Fruit fly (Drosophila melanogaster) whole organism, embryonic: ENCODE results near the gene CG32847.

ENCODE experiments used
- Asciz ChIP-seq: fragments of 200-800 bp; sonication (Bioruptor generic); optimal IDR thresholded peaks from 2 replicates; lab custom pipeline; 2017; ENCODE audit warnings: missing biosample characterization, mild to moderate bottlenecking, missing genetic modification characterization, missing genetic modification reagents
- Bgb ChIP-seq: fragments of 200-800 bp; sonication (Bioruptor generic); IDR thresholded peaks from 2 replicates; pipeline ENCODE4 v1.3.6; 2022; ENCODE audit warnings: missing biosample characterization, missing genetic modification characterization; ENCODE audit not compliant: partially characterized antibody
- CG11696 ChIP-seq: fragments of 200-800 bp; sonication (Bioruptor generic); IDR thresholded peaks from 2 replicates; pipeline ENCODE4 v1.3.6; 2022; ENCODE audit warnings: missing biosample characterization, missing genetic modification characterization
- CG12236 ChIP-seq: fragments of 200-800 bp; sonication (Bioruptor generic); optimal IDR thresholded peaks from 2 replicates; lab custom pipeline; 2016; ENCODE audit warnings: missing biosample characterization, missing genetic modification characterization
- CG12391 ChIP-seq: fragments of 200-800 bp; sonication (Bioruptor generic); optimal IDR thresholded peaks from 3 replicates; lab custom pipeline; 2018; ENCODE audit warnings: missing biosample characterization, mild to moderate bottlenecking, missing genetic modification characterization, moderate library complexity
- CG13123 ChIP-seq: fragments of 200-800 bp; sonication (Bioruptor generic); optimal IDR thresholded peaks from 2 replicates; lab custom pipeline; 2016; ENCODE audit warnings: missing biosample characterization, missing genetic modification characterization
- CG1647 ChIP-seq: fragments of 200-800 bp; sonication (Bioruptor generic); optimal IDR thresholded peaks from 3 replicates; lab custom pipeline; 2016; ENCODE audit warnings: missing biosample characterization, missing genetic modification characterization
- CG17385 ChIP-seq: fragments of 200-800 bp; sonication (Bioruptor generic); optimal IDR thresholded peaks from 3 replicates; lab custom pipeline; 2018; ENCODE audit warnings: missing biosample characterization, mild to moderate bottlenecking, missing genetic modification characterization
- CG2889 ChIP-seq: fragments of 200-800 bp; sonication (Bioruptor generic); IDR thresholded peaks from 3 replicates; pipeline ENCODE4 v1.3.6; 2022; ENCODE audit warnings: missing biosample characterization, missing genetic modification characterization
- CG3065 ChIP-seq: fragments of 200-800 bp; sonication (Bioruptor generic); optimal IDR thresholded peaks from 2 replicates; lab custom pipeline; 2016; ENCODE audit warnings: missing biosample characterization, missing genetic modification characterization
- CG31224 ChIP-seq: fragments of 200-800 bp; sonication (Bioruptor generic); IDR thresholded peaks from 2 replicates; pipeline ENCODE4 v1.3.6; 2022; ENCODE audit warnings: missing biosample characterization, missing genetic modification characterization
- CG31365 ChIP-seq: fragments of 200-800 bp; sonication (Bioruptor generic); optimal IDR thresholded peaks from 2 replicates; lab custom pipeline; 2018; ENCODE audit warnings: missing biosample characterization, mild to moderate bottlenecking, missing genetic modification characterization
- CG3281 ChIP-seq: fragments of 200-800 bp; sonication (Bioruptor generic); optimal IDR thresholded peaks from 3 replicates; lab custom pipeline; 2017; ENCODE audit warnings: missing biosample characterization, mild to moderate bottlenecking, missing genetic modification characterization
- CG3847 ChIP-seq: fragments of 200-800 bp; sonication (Bioruptor generic); IDR thresholded peaks from 2 replicates; pipeline ENCODE4 v1.3.6; 2022; ENCODE audit warnings: missing biosample characterization, missing genetic modification characterization
- CG6254 ChIP-seq: fragments of 200-800 bp; sonication (Bioruptor generic); optimal IDR thresholded peaks from 3 replicates; lab custom pipeline; 2017; ENCODE audit warnings: mild to moderate bottlenecking, missing biosample characterization, missing genetic modification reagents, missing genetic modification characterization
- CG6654 ChIP-seq: fragments of 200-800 bp; sonication (Bioruptor generic); optimal IDR thresholded peaks from 2 replicates; lab custom pipeline; 2017; ENCODE audit warnings: missing biosample characterization, mild to moderate bottlenecking, missing genetic modification characterization
- CG6813 ChIP-seq: fragments of 200-800 bp; sonication (Bioruptor generic); optimal IDR thresholded peaks from 2 replicates; lab custom pipeline; 2017; ENCODE audit warnings: missing biosample characterization, missing genetic modification characterization, mild to moderate bottlenecking, moderate library complexity, missing genetic modification reagents
- CG7556 ChIP-seq: fragments of 200-800 bp; sonication (Bioruptor generic); optimal IDR thresholded peaks from 2 replicates; lab custom pipeline; 2017; ENCODE audit warnings: missing biosample characterization, mild to moderate bottlenecking, missing genetic modification characterization
- CG8359 ChIP-seq: fragments of 200-800 bp; sonication (Bioruptor generic); optimal IDR thresholded peaks from 2 replicates; lab custom pipeline; 2017; ENCODE audit warnings: missing biosample characterization, mild to moderate bottlenecking, missing genetic modification characterization, borderline replicate concordance
- CG9932 ChIP-seq: fragments of 200-800 bp; sonication (Bioruptor generic); IDR thresholded peaks from 2 replicates; pipeline ENCODE4 v1.3.6; 2022; ENCODE audit warnings: missing biosample characterization, missing genetic modification characterization
- Dbx ChIP-seq: fragments of 200-800 bp; sonication (Bioruptor generic); IDR thresholded peaks from 3 replicates; pipeline ENCODE4 v1.3.6; 2022; ENCODE audit warnings: missing biosample characterization, missing genetic modification characterization
- Dfd ChIP-seq, 2 experiments: fragments of >200 bp; optimal IDR thresholded peaks; 2 replicates each; lab custom pipeline; 2017; ENCODE audit warnings: missing biosample characterization in 2 of 2, missing genetic modification characterization in 2 of 2
- Dp ChIP-seq: fragments of 200-800 bp; sonication (Bioruptor generic); optimal IDR thresholded peaks from 2 replicates; lab custom pipeline; 2018; ENCODE audit warnings: missing biosample characterization, mild to moderate bottlenecking, missing genetic modification characterization, moderate library complexity
- HLH54F ChIP-seq: fragments of 200-800 bp; sonication (Bioruptor generic); optimal IDR thresholded peaks from 3 replicates; lab custom pipeline; 2016; ENCODE audit warnings: missing biosample characterization, missing genetic modification characterization
- Lim3 ChIP-seq: fragments of 200-800 bp; sonication (Bioruptor generic); IDR thresholded peaks from 2 replicates; pipeline ENCODE4 v1.3.6; 2022; ENCODE audit warnings: missing biosample characterization, missing genetic modification characterization
- Med ChIP-seq: fragments of 200-800 bp; sonication (Bioruptor generic); peaks from one replicate; lab custom pipeline; 2016; ENCODE audit warnings: missing biosample characterization, missing genetic modification characterization, mild to moderate bottlenecking, inconsistent platforms, moderate library complexity
- Meics ChIP-seq: fragments of 200-800 bp; sonication (Bioruptor generic); optimal IDR thresholded peaks from 2 replicates; lab custom pipeline; 2017; ENCODE audit warnings: missing biosample characterization, mild to moderate bottlenecking, missing genetic modification characterization
- Opbp ChIP-seq: fragments of 200-800 bp; sonication (Bioruptor generic); IDR thresholded peaks from 3 replicates; pipeline ENCODE4 v1.3.6; 2022; ENCODE audit warnings: missing biosample characterization, missing genetic modification characterization; ENCODE audit not compliant: partially characterized antibody
- Pdp1 ChIP-seq, 2 experiments: fragments of 200-800 bp; sonication (Bioruptor generic); optimal IDR thresholded peaks; 3 replicates each; lab custom pipeline; 2016; ENCODE audit warnings: missing biosample characterization in 2 of 2, missing genetic modification characterization in 2 of 2, mild to moderate bottlenecking in 1 of 2, moderate library complexity in 1 of 2
- Side ChIP-seq: fragments of 200-800 bp; sonication (Bioruptor generic); optimal IDR thresholded peaks from 2 replicates; lab custom pipeline; 2016; ENCODE audit warnings: missing biosample characterization, missing genetic modification characterization
- Stat92E ChIP-seq, 3 experiments: fragments of >200 bp in 2 of 3; fragments of 200-800 bp in 1 of 3; sonication (Bioruptor generic) in 1 of 3; optimal IDR thresholded peaks; 2 replicates each; lab custom pipeline; 2017 to 2019; ENCODE audit warnings: missing biosample characterization in 3 of 3, missing genetic modification characterization in 3 of 3, mild to moderate bottlenecking in 1 of 3, moderate library complexity in 1 of 3
- Xrp1 ChIP-seq: fragments of 200-800 bp; sonication (Bioruptor generic); IDR thresholded peaks from 2 replicates; pipeline ENCODE4 v1.3.6; 2022; ENCODE audit warnings: missing biosample characterization, missing genetic modification characterization
- bbx ChIP-seq: fragments of 200-800 bp; sonication (Bioruptor generic); IDR thresholded peaks from 2 replicates; pipeline ENCODE4 v1.3.6; 2022; ENCODE audit warnings: missing biosample characterization, missing genetic modification characterization; ENCODE audit not compliant: partially characterized antibody
- bcd ChIP-seq: fragments of 200-800 bp; sonication (Bioruptor generic); optimal IDR thresholded peaks from 2 replicates; lab custom pipeline; 2017; ENCODE audit warnings: missing biosample characterization, mild to moderate bottlenecking, missing genetic modification characterization
- bsh ChIP-seq, 2 experiments: fragments of 200-800 bp; sonication (Bioruptor generic); optimal IDR thresholded peaks; 2 replicates each; lab custom pipeline; 2017 to 2018; ENCODE audit warnings: mild to moderate bottlenecking in 2 of 2, missing biosample characterization in 2 of 2, missing genetic modification characterization in 2 of 2, moderate library complexity in 1 of 2
- dm ChIP-seq: fragments of 200-800 bp; sonication (Bioruptor generic); optimal IDR thresholded peaks from 3 replicates; lab custom pipeline; 2016; ENCODE audit warnings: missing biosample characterization, missing genetic modification characterization
- fd3F ChIP-seq: fragments of 200-800 bp; sonication (Bioruptor generic); optimal IDR thresholded peaks from 2 replicates; lab custom pipeline; 2018; ENCODE audit warnings: missing biosample characterization, mild to moderate bottlenecking, missing genetic modification characterization, moderate library complexity
- grn ChIP-seq: fragments of 200-800 bp; sonication (Bioruptor generic); optimal IDR thresholded peaks from 3 replicates; lab custom pipeline; 2017; ENCODE audit warnings: missing biosample characterization, missing genetic modification characterization
- hkb ChIP-seq, 2 experiments: fragments of 200-800 bp in 1 of 2; fragments of >200 bp in 1 of 2; sonication (Bioruptor generic) in 1 of 2; IDR thresholded peaks in 1 of 2; optimal IDR thresholded peaks in 1 of 2; 2 replicates each; pipeline versions ENCODE4 v1.3.6 to Lab custom; 2017 to 2022; ENCODE audit warnings: missing biosample characterization in 1 of 2, missing genetic modification characterization in 1 of 2
- jumu ChIP-seq: fragments of 200-800 bp; sonication (Bioruptor generic); optimal IDR thresholded peaks from 3 replicates; lab custom pipeline; 2016; ENCODE audit warnings: missing biosample characterization, missing genetic modification characterization
- nmo ChIP-seq: fragments of 200-800 bp; sonication (Bioruptor generic); optimal IDR thresholded peaks from 2 replicates; lab custom pipeline; 2018; ENCODE audit warnings: missing biosample characterization, mild to moderate bottlenecking, missing genetic modification characterization, moderate library complexity
- ranshi ChIP-seq: fragments of 200-800 bp; sonication (Bioruptor generic); IDR thresholded peaks from 2 replicates; pipeline ENCODE4 v1.3.6; 2022; ENCODE audit warnings: missing biosample characterization, missing genetic modification characterization
- row ChIP-seq: fragments of 200-800 bp; sonication (Bioruptor generic); IDR thresholded peaks from 3 replicates; pipeline ENCODE4 v1.3.6; 2022; ENCODE audit warnings: missing biosample characterization, missing genetic modification characterization
- sima ChIP-seq: fragments of 200-800 bp; sonication (Bioruptor generic); optimal IDR thresholded peaks from 2 replicates; lab custom pipeline; 2016; ENCODE audit warnings: missing biosample characterization, missing genetic modification characterization
- slbo ChIP-seq: fragments of 200-800 bp; sonication (Bioruptor generic); IDR thresholded peaks from 2 replicates; pipeline ENCODE4 v1.3.6; 2022; ENCODE audit warnings: missing biosample characterization, missing genetic modification characterization
- sug ChIP-seq: fragments of 200-800 bp; optimal IDR thresholded peaks from 2 replicates; lab custom pipeline; 2019; ENCODE audit warnings: missing biosample characterization, mild to moderate bottlenecking, missing genetic modification characterization, moderate library complexity
- vvl ChIP-seq: fragments of 200-800 bp; sonication (Bioruptor generic); IDR thresholded peaks from 2 replicates; pipeline ENCODE4 v1.3.6; 2022; ENCODE audit warnings: missing biosample characterization, missing genetic modification characterization

CG32847 gene

DNA sequence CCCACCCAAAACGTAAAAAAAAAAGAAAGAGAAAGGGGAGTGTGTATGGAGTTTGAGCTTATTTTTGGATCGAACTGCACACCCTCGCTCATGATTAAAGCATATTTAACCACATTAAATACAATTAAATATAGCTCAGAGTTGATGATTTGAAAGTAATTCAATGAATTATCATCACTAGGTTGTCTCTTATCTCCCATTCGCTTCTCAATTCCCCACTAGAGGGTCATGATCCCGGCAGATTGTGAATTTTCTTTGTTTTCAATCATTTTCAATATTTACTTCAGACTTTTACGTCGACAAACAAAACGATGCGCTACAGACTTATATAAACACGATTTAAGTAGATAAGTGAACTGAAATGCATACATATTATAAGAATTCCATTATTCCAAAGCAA lies 45.0 kb upstream of the CG32847 start:
- TF ChIP-seq Pdp1 (GFP tag; optimal IDR thresholded peaks at IDR 0.05; lab: Kevin White, UChicago) (peak in 1 of 2 experiments; percentile 19), CG3847 (GFP tag; lab: Robert Waterston, UW) (no peak)

DNA sequence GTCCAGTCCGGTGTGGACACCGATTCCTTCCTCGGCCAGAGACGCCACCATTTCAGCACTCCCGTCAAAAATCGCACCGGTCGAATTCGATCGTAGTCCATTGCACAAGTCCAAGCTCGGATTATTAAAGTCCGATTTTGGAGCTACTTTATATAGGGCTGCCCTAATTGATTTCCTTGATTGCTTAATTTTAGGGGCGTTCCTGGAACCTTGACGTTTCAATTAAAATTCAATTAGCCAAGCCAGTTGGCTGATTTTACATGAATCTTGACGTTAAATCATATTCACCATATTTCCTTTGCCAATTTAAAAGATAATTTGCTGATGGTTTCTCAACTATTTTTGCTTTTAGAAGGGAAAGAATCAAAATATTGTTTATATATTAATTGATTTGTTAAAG lies 43.0 kb upstream of the CG32847 start, which contains the start of gene Or71a:
Gene Or71a (minus strand): TSS at position 101 of the 400 bp plus-strand sequence.
- TF ChIP-seq ranshi (GFP tag; lab: Robert Waterston, UW) (no peak), sima (GFP tag; lab: Kevin White, UChicago) (no peak), Lim3 (no peak), dm (GFP tag; lab: Kevin White, UChicago) (no peak), CG13123 (GFP tag; lab: Kevin White, UChicago) (no peak), CG6654 (GFP tag; lab: Kevin White, UChicago) (no peak), Meics (GFP tag; lab: Kevin White, UChicago) (no peak), CG2889 (no peak), CG31224 (no peak), row (GFP tag; lab: Robert Waterston, UW) (no peak), CG1647 (GFP tag; lab: Kevin White, UChicago) (no peak), CG6254 (GFP tag; lab: Kevin White, UChicago) (no peak), CG7556 (no peak), CG8359 (GFP tag; lab: Kevin White, UChicago) (no peak), CG17385 (no peak), CG12236 (GFP tag; lab: Kevin White, UChicago) (no peak), bsh (GFP tag; optimal IDR thresholded peaks at IDR 0.05; lab: Kevin White, UChicago) (no peak)

DNA sequence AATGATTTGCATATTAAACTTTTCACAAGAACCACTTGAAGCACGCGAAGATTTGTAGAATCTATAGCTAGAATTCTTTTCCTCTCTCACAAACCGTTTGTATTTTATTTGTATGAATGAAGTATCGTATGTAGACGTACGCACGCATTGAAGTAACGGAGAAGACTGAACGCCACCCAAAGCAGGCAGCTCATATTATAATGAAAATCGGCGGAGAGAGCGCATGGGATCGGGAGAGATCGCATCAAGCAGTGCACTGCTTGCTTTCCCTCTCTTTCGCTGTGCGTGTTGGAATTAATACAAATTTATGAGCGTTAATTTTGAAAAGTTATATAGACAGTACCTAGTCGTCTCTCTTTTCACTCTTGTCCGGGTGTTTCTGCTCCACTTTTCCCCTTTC lies 42.1 kb upstream of the CG32847 start:
- peak in 1 of 2 experiments; percentile 44 for TF ChIP-seq Pdp1 (GFP tag; optimal IDR thresholded peaks at IDR 0.05; lab: Kevin White, UChicago)
- TF ChIP-seq Opbp (GFP tag; lab: Robert Waterston, UW) = 0 out of 3 replicates have a peak, but pooled peaks have one; percentile 39
- TF ChIP-seq hkb (optimal IDR thresholded peaks at IDR 0.05; lab: Kevin White, UChicago) = no peak
- peak; percentile 33; the same call in 1 of the 2 replicates for TF ChIP-seq hkb (GFP tag; IDR thresholded peaks at IDR 0.05; lab: Robert Waterston, UW)
- TF ChIP-seq jumu = no peak
- no peak for TF ChIP-seq Asciz (GFP tag; lab: Kevin White, UChicago)
- peak; percentile 42 for TF ChIP-seq bbx (GFP tag; lab: Robert Waterston, UW)
- TF ChIP-seq Dfd (GFP tag; optimal IDR thresholded peaks at IDR 0.05; lab: Kevin White, UChicago) = peak in 1 of 2 experiments; percentile 53
- TF ChIP-seq vvl (GFP tag; lab: Robert Waterston, UW) = peak; percentile 79
- no peak for TF ChIP-seq CG11696 (GFP tag; lab: Robert Waterston, UW)
- no peak for TF ChIP-seq CG9932
- TF ChIP-seq Bgb (GFP tag; lab: Robert Waterston, UW) = peak; percentile 45; the same call in 1 of the 2 replicates
- TF ChIP-seq Med (GFP tag; lab: Kevin White, UChicago) = peak; percentile 65
- TF ChIP-seq Dp (GFP tag; lab: Kevin White, UChicago) = peak; percentile 3
- no peak for TF ChIP-seq HLH54F (GFP tag; lab: Kevin White, UChicago)
- no peak for TF ChIP-seq Xrp1 (GFP tag; lab: Robert Waterston, UW)
- TF ChIP-seq CG31365 = peak; percentile 97
- TF ChIP-seq CG3281 (GFP tag; lab: Kevin White, UChicago) = peak; percentile 39
- TF ChIP-seq grn (GFP tag; lab: Kevin White, UChicago) = no peak
- TF ChIP-seq Stat92E (GFP tag; optimal IDR thresholded peaks at IDR 0.05; lab: Kevin White, UChicago) = peak in 1 of 3 experiments; percentile 9
- no peak for TF ChIP-seq fd3F
- peak; percentile 9 for TF ChIP-seq sug (tag; lab: Kevin White, UChicago)
- TF ChIP-seq Dbx (GFP tag; lab: Robert Waterston, UW) = peak; percentile 42; the same call in 1 of the 3 replicates
- TF ChIP-seq Side (GFP tag; lab: Kevin White, UChicago) = no peak
- no peak for TF ChIP-seq CG12391 (tag; lab: Kevin White, UChicago)
- TF ChIP-seq CG3065 = no peak
- TF ChIP-seq slbo (GFP tag; lab: Robert Waterston, UW) = peak; percentile 30; the same call in 1 of the 2 replicates
- peak; percentile 18 for TF ChIP-seq CG6813 (GFP tag; lab: Kevin White, UChicago)
- TF ChIP-seq nmo (GFP tag; lab: Kevin White, UChicago) = no peak
- peak; percentile 10 for TF ChIP-seq bcd (GFP tag; lab: Kevin White, UChicago)
